Worm (Caenorhabditis elegans) whole organism, L2 larva: ENCODE data around the gene R05G6.9.

ENCODE experiments used
- crh-2 ChIP-seq: sonication (generic microtip); optimal IDR thresholded peaks from 2 replicates; lab custom pipeline; 2017; ENCODE audit warnings: missing biosample characterization, missing genetic modification characterization
- lin-39 ChIP-seq: fragments of 150-350 bp; optimal IDR thresholded peaks from 2 replicates; lab custom pipeline; 2014; ENCODE audit warnings: missing biosample characterization, missing genetic modification reagents, missing genetic modification characterization
- lsy-2 ChIP-seq, 2 experiments: fragments of 150-350 bp in 1 of 2; sonication (generic microtip) in 1 of 2; optimal IDR thresholded peaks; 2 replicates each; lab custom pipeline; 2014 to 2017; ENCODE audit warnings: missing biosample characterization in 2 of 2, missing genetic modification characterization in 2 of 2
- sem-4 ChIP-seq: fragments of 150-350 bp; optimal IDR thresholded peaks from 2 replicates; lab custom pipeline; 2014; ENCODE audit warnings: missing biosample characterization, missing genetic modification reagents, missing genetic modification characterization

- TF ChIP-seq crh-2 = no peak
- TF ChIP-seq lin-39 = no peak
- no peak for TF ChIP-seq lsy-2 (tag; optimal IDR thresholded peaks at IDR 0.05; lab: Kevin White, UChicago)
- no peak for TF ChIP-seq sem-4 (tag; lab: Kevin White, UChicago)
Observed at ce11 chrIV:7520258-7520657, 4.2 kb upstream of the R05G6.9 start.
